Fruit fly (Drosophila melanogaster) whole organism, embryonic: ENCODE results near the gene orion.

Experiments
- Atf-2 ChIP-seq: fragments of 200-800 bp; sonication (Bioruptor generic); optimal IDR thresholded peaks from 2 replicates; lab custom pipeline; 2016; ENCODE audit warnings: missing biosample characterization, missing genetic modification characterization
- Bteb2 ChIP-seq: fragments of 200-800 bp; sonication (Bioruptor generic); optimal IDR thresholded peaks from 2 replicates; lab custom pipeline; 2016; ENCODE audit warnings: missing biosample characterization, missing genetic modification characterization
- CG10959 ChIP-seq: fragments of 200-800 bp; sonication (Bioruptor generic); IDR thresholded peaks from 2 replicates; pipeline ENCODE4 v1.3.6; 2022; ENCODE audit warnings: missing biosample characterization, missing genetic modification characterization
- CG11398 ChIP-seq: fragments of 200-800 bp; sonication (Bioruptor generic); optimal IDR thresholded peaks from 2 replicates; lab custom pipeline; 2016; ENCODE audit warnings: missing biosample characterization, missing genetic modification characterization
- CG1233 ChIP-seq: fragments of 200-800 bp; sonication (Bioruptor generic); optimal IDR thresholded peaks from 4 replicates; lab custom pipeline; 2018; ENCODE audit warnings: missing biosample characterization, mild to moderate bottlenecking, missing genetic modification characterization
- CG12942 ChIP-seq: fragments of 200-800 bp; sonication (Bioruptor generic); optimal IDR thresholded peaks from 3 replicates; lab custom pipeline; 2016; ENCODE audit warnings: missing biosample characterization, missing genetic modification characterization
- CG13424 ChIP-seq: fragments of 200-800 bp; sonication (Bioruptor generic); optimal IDR thresholded peaks from 2 replicates; lab custom pipeline; 2019; ENCODE audit warnings: missing biosample characterization, mild to moderate bottlenecking, missing genetic modification characterization, moderate library complexity
- CG13894 ChIP-seq: fragments of 200-800 bp; sonication (Bioruptor generic); optimal IDR thresholded peaks from 3 replicates; lab custom pipeline; 2018; ENCODE audit warnings: missing biosample characterization, mild to moderate bottlenecking, missing genetic modification characterization, moderate library complexity
- CG16815 ChIP-seq: fragments of 200-800 bp; sonication (Bioruptor generic); optimal IDR thresholded peaks from 3 replicates; lab custom pipeline; 2017; ENCODE audit warnings: missing biosample characterization, mild to moderate bottlenecking, missing genetic modification characterization
- CG2889 ChIP-seq: fragments of 200-800 bp; sonication (Bioruptor generic); IDR thresholded peaks from 3 replicates; pipeline ENCODE4 v1.3.6; 2022; ENCODE audit warnings: missing biosample characterization, missing genetic modification characterization
- CG30020 ChIP-seq: fragments of 200-800 bp; optimal IDR thresholded peaks from 2 replicates; lab custom pipeline; 2019; ENCODE audit warnings: missing biosample characterization, mild to moderate bottlenecking, missing genetic modification characterization, moderate library complexity
- CG3065 ChIP-seq: fragments of 200-800 bp; sonication (Bioruptor generic); optimal IDR thresholded peaks from 2 replicates; lab custom pipeline; 2016; ENCODE audit warnings: missing biosample characterization, missing genetic modification characterization
- CG31224 ChIP-seq: fragments of 200-800 bp; sonication (Bioruptor generic); IDR thresholded peaks from 2 replicates; pipeline ENCODE4 v1.3.6; 2022; ENCODE audit warnings: missing biosample characterization, missing genetic modification characterization
- CG3995 ChIP-seq: fragments of 200-800 bp; sonication (Bioruptor generic); optimal IDR thresholded peaks from 3 replicates; lab custom pipeline; 2016; ENCODE audit warnings: missing biosample characterization, missing genetic modification characterization
- CG4282 ChIP-seq: fragments of 200-800 bp; sonication (Bioruptor generic); optimal IDR thresholded peaks from 2 replicates; lab custom pipeline; 2016; ENCODE audit warnings: missing biosample characterization, missing genetic modification characterization
- CG4820 ChIP-seq: fragments of 200-800 bp; sonication (Bioruptor generic); optimal IDR thresholded peaks from 3 replicates; lab custom pipeline; 2016; ENCODE audit warnings: missing biosample characterization, missing genetic modification characterization
- CG9727 ChIP-seq: fragments of 200-800 bp; sonication (Bioruptor generic); optimal IDR thresholded peaks from 3 replicates; lab custom pipeline; 2017; ENCODE audit warnings: missing biosample characterization, mild to moderate bottlenecking, missing genetic modification characterization
- CTCF ChIP-seq: fragments of 200-800 bp; sonication (Bioruptor generic); optimal IDR thresholded peaks from 2 replicates; lab custom pipeline; 2017; ENCODE audit warnings: missing biosample characterization, mild to moderate bottlenecking, missing genetic modification characterization, moderate library complexity
- CoRest ChIP-seq: fragments of 200-800 bp; sonication (Bioruptor generic); optimal IDR thresholded peaks from 3 replicates; lab custom pipeline; 2018; ENCODE audit warnings: missing biosample characterization, mild to moderate bottlenecking, missing genetic modification characterization, moderate library complexity
- Dbx ChIP-seq: fragments of 200-800 bp; sonication (Bioruptor generic); IDR thresholded peaks from 3 replicates; pipeline ENCODE4 v1.3.6; 2022; ENCODE audit warnings: missing biosample characterization, missing genetic modification characterization
- Doc2 ChIP-seq: fragments of 200-800 bp; sonication (Bioruptor generic); IDR thresholded peaks from 2 replicates; pipeline ENCODE4 v1.3.6; 2022; ENCODE audit warnings: missing biosample characterization, missing genetic modification characterization
- HLH4C ChIP-seq: fragments of 200-800 bp; sonication (Bioruptor generic); IDR thresholded peaks from 3 replicates; pipeline ENCODE4 v1.3.6; 2022; ENCODE audit warnings: missing biosample characterization, missing genetic modification characterization; ENCODE audit not compliant: partially characterized antibody
- Jarid2 ChIP-seq: fragments of 200-800 bp; sonication (Bioruptor generic); optimal IDR thresholded peaks from 3 replicates; lab custom pipeline; 2017; ENCODE audit warnings: mild to moderate bottlenecking, missing biosample characterization, missing genetic modification reagents, missing genetic modification characterization
- Poxn ChIP-seq: fragments of 200-800 bp; sonication (Bioruptor generic); IDR thresholded peaks from 2 replicates; pipeline ENCODE4 v1.3.6; 2022; ENCODE audit warnings: missing biosample characterization, missing genetic modification characterization
- Ssrp ChIP-seq: fragments of 200-800 bp; sonication (Bioruptor generic); optimal IDR thresholded peaks from 2 replicates; lab custom pipeline; 2018; ENCODE audit warnings: missing biosample characterization, mild to moderate bottlenecking, missing genetic modification characterization, moderate library complexity
- TFAM ChIP-seq: fragments of 200-800 bp; sonication (Bioruptor generic); optimal IDR thresholded peaks from 2 replicates; lab custom pipeline; 2017; ENCODE audit warnings: missing biosample characterization, missing genetic modification characterization, inconsistent platforms
- Usf ChIP-seq: fragments of 200-800 bp; sonication (Bioruptor generic); optimal IDR thresholded peaks from 2 replicates; lab custom pipeline; 2017; ENCODE audit warnings: missing genotype, missing biosample characterization, missing genetic modification characterization
- Vsx1 ChIP-seq: fragments of 200-800 bp; sonication (Bioruptor generic); optimal IDR thresholded peaks from 2 replicates; lab custom pipeline; 2017; ENCODE audit warnings: missing biosample characterization, mild to moderate bottlenecking, missing genetic modification characterization, missing genetic modification reagents
- Xbp1 ChIP-seq: fragments of 200-800 bp; sonication (Bioruptor generic); optimal IDR thresholded peaks from 3 replicates; lab custom pipeline; 2016; ENCODE audit warnings: missing biosample characterization, mild to moderate bottlenecking, missing genetic modification characterization
- bbx ChIP-seq: fragments of 200-800 bp; sonication (Bioruptor generic); IDR thresholded peaks from 2 replicates; pipeline ENCODE4 v1.3.6; 2022; ENCODE audit warnings: missing biosample characterization, missing genetic modification characterization; ENCODE audit not compliant: partially characterized antibody
- btn ChIP-seq: fragments of 200-800 bp; sonication (Bioruptor generic); optimal IDR thresholded peaks from 2 replicates; lab custom pipeline; 2016; ENCODE audit warnings: missing biosample characterization, missing genetic modification characterization
- caup ChIP-seq: fragments of 200-800 bp; sonication (Bioruptor generic); optimal IDR thresholded peaks from 3 replicates; lab custom pipeline; 2017; ENCODE audit warnings: missing biosample characterization, mild to moderate bottlenecking, missing genetic modification characterization, moderate library complexity; ENCODE audit not compliant: severe bottlenecking
- ci ChIP-seq: fragments of 200-800 bp; sonication (Bioruptor generic); IDR thresholded peaks from 3 replicates; pipeline ENCODE4 v1.3.6; 2022; ENCODE audit warnings: missing biosample characterization, missing genetic modification characterization
- dm ChIP-seq: fragments of 200-800 bp; sonication (Bioruptor generic); optimal IDR thresholded peaks from 3 replicates; lab custom pipeline; 2016; ENCODE audit warnings: missing biosample characterization, missing genetic modification characterization
- fru ChIP-seq: fragments of >200 bp; optimal IDR thresholded peaks from 2 replicates; lab custom pipeline; 2017
- gcm2 ChIP-seq: fragments of 200-800 bp; sonication (Bioruptor generic); optimal IDR thresholded peaks from 2 replicates; lab custom pipeline; 2016; ENCODE audit warnings: missing biosample characterization, missing genetic modification characterization
- grn ChIP-seq: fragments of 200-800 bp; sonication (Bioruptor generic); optimal IDR thresholded peaks from 3 replicates; lab custom pipeline; 2017; ENCODE audit warnings: missing biosample characterization, missing genetic modification characterization
- gt ChIP-seq: fragments of 200-800 bp; sonication (Bioruptor generic); IDR thresholded peaks from 2 replicates; pipeline ENCODE4 v1.3.6; 2022; ENCODE audit warnings: missing biosample characterization, missing genetic modification characterization
- kni ChIP-seq: fragments of 200-800 bp; sonication (Bioruptor generic); optimal IDR thresholded peaks from 3 replicates; lab custom pipeline; 2017; ENCODE audit warnings: mild to moderate bottlenecking, missing biosample characterization, missing genetic modification reagents, missing genetic modification characterization
- nerfin-2 ChIP-seq: fragments of 200-800 bp; sonication (Bioruptor generic); IDR thresholded peaks from 2 replicates; pipeline ENCODE4 v1.3.6; 2022; ENCODE audit warnings: missing biosample characterization, missing genetic modification characterization; ENCODE audit not compliant: partially characterized antibody
- phol ChIP-seq: fragments of 200-800 bp; sonication (Bioruptor generic); optimal IDR thresholded peaks from 3 replicates; lab custom pipeline; 2018; ENCODE audit warnings: missing biosample characterization, mild to moderate bottlenecking, missing genetic modification characterization, moderate library complexity
- prd ChIP-seq, 3 experiments: fragments of >200 bp in 2 of 3; fragments of 200-800 bp in 1 of 3; sonication (Bioruptor generic) in 1 of 3; optimal IDR thresholded peaks in 2 of 3; IDR thresholded peaks in 1 of 3; 2 replicates in 2 of 3; 3 replicates in 1 of 3; pipeline versions ENCODE4 v1.3.6 to Lab custom; 2017 to 2022; ENCODE audit warnings: missing biosample characterization in 1 of 3, missing genetic modification characterization in 1 of 3
- pros ChIP-seq: fragments of 200-800 bp; sonication (Bioruptor generic); optimal IDR thresholded peaks from 3 replicates; lab custom pipeline; 2019; ENCODE audit warnings: missing biosample characterization, mild to moderate bottlenecking, missing genetic modification characterization, moderate library complexity
- rib ChIP-seq: fragments of 200-800 bp; sonication (Bioruptor generic); IDR thresholded peaks from 2 replicates; pipeline ENCODE4 v1.3.6; 2022; ENCODE audit warnings: missing biosample characterization, missing genetic modification characterization
- slbo ChIP-seq: fragments of 200-800 bp; sonication (Bioruptor generic); IDR thresholded peaks from 2 replicates; pipeline ENCODE4 v1.3.6; 2022; ENCODE audit warnings: missing biosample characterization, missing genetic modification characterization
- so ChIP-seq: fragments of 200-800 bp; sonication (Bioruptor generic); IDR thresholded peaks from 3 replicates; pipeline ENCODE4 v1.3.6; 2022; ENCODE audit warnings: missing biosample characterization, missing genetic modification characterization
- ssp ChIP-seq: fragments of 200-800 bp; sonication (Bioruptor generic); IDR thresholded peaks from 2 replicates; pipeline ENCODE4 v1.3.6; 2022; ENCODE audit warnings: missing biosample characterization, missing genetic modification characterization
- tx ChIP-seq: fragments of 200-800 bp; sonication (Bioruptor generic); optimal IDR thresholded peaks from 2 replicates; lab custom pipeline; 2016; ENCODE audit warnings: missing biosample characterization, missing genetic modification characterization
- usp ChIP-seq: fragments of >200 bp; optimal IDR thresholded peaks from 2 replicates; lab custom pipeline; 2017; ENCODE audit warnings: missing biosample characterization, missing genetic modification characterization

The orion gene

dm6 chrX:7901153-7902038, 45.3 kb downstream of the orion start, which contains the start of the genes RpS6 and bys (continued):
- TF ChIP-seq Poxn (GFP tag; lab: Robert Waterston, UW), result no peak
- no peak for TF ChIP-seq CG10959 (GFP tag; lab: Robert Waterston, UW)
- peak; percentile 57 for TF ChIP-seq CoRest
- peak; percentile 25; the same call in 1 of the 3 replicates for TF ChIP-seq Dbx
- TF ChIP-seq ci (GFP tag; lab: Robert Waterston, UW), result peak; percentile 89
- TF ChIP-seq gt (GFP tag; lab: Robert Waterston, UW), result no peak
- TF ChIP-seq Jarid2 (GFP tag; lab: Kevin White, UChicago), result peak; percentile 49
- peak; percentile 91 for TF ChIP-seq bbx (GFP tag; lab: Robert Waterston, UW)
- TF ChIP-seq usp (GFP tag; lab: Kevin White, UChicago), result no peak
- TF ChIP-seq CG16815, result peak; percentile 45
- peak; percentile 58 for TF ChIP-seq Bteb2 (GFP tag; lab: Kevin White, UChicago)
- 0 out of 2 replicates have a peak, but pooled peaks have one; percentile 19 for TF ChIP-seq ssp (GFP tag; lab: Robert Waterston, UW)
- no peak for TF ChIP-seq CG4282
- TF ChIP-seq kni (GFP tag; lab: Kevin White, UChicago), result peak; percentile 30
- no peak for TF ChIP-seq CTCF (GFP tag; lab: Kevin White, UChicago)
- peak; percentile 73 for TF ChIP-seq HLH4C (GFP tag; lab: Robert Waterston, UW)
- TF ChIP-seq CG13894 (tag; lab: Kevin White, UChicago), result peak; percentile 26
- peak; percentile 8 for TF ChIP-seq CG4820
- no peak for TF ChIP-seq CG11398 (GFP tag; lab: Kevin White, UChicago)
- TF ChIP-seq CG31224, result 0 out of 2 replicates have a peak, but pooled peaks have one; percentile 32
- TF ChIP-seq CG9727 (GFP tag; lab: Kevin White, UChicago), result peak; percentile 74
- peak; percentile 30; the same call in 1 of the 3 replicates for TF ChIP-seq so (GFP tag; lab: Robert Waterston, UW)
- no peak for TF ChIP-seq CG3065 (GFP tag; lab: Kevin White, UChicago)
- no peak for TF ChIP-seq Ssrp
- peak; percentile 11 for TF ChIP-seq CG13424 (tag; lab: Kevin White, UChicago)
- TF ChIP-seq CG2889 (GFP tag; lab: Robert Waterston, UW), result 0 out of 3 replicates have a peak, but pooled peaks have one; percentile 38
- peak; percentile 42 for TF ChIP-seq CG1233 (GFP tag; lab: Kevin White, UChicago)
- no peak for TF ChIP-seq TFAM
- TF ChIP-seq btn (GFP tag; lab: Kevin White, UChicago), result no peak
- TF ChIP-seq dm (GFP tag; lab: Kevin White, UChicago), result peak; percentile 92
- no peak for TF ChIP-seq gcm2 (GFP tag; lab: Kevin White, UChicago)
- TF ChIP-seq Xbp1 (GFP tag; lab: Kevin White, UChicago), result peak; percentile 54
- no peak for TF ChIP-seq Doc2
- TF ChIP-seq nerfin-2 (GFP tag; lab: Robert Waterston, UW), result peak; percentile 73
- TF ChIP-seq phol (tag; lab: Kevin White, UChicago), result peak; percentile 34
- TF ChIP-seq grn (GFP tag; lab: Kevin White, UChicago), result no peak
- TF ChIP-seq pros (GFP tag; lab: Kevin White, UChicago), result no peak
- peak; percentile 30 for TF ChIP-seq CG30020 (tag; lab: Kevin White, UChicago)
- TF ChIP-seq Usf (GFP tag; lab: Kevin White, UChicago), result no peak
- no peak for TF ChIP-seq Atf-2
- TF ChIP-seq Vsx1 (GFP tag; lab: Kevin White, UChicago), result no peak
- peak; percentile 69 for TF ChIP-seq caup (GFP tag; lab: Kevin White, UChicago)
- peak; percentile 81 for TF ChIP-seq slbo (GFP tag; lab: Robert Waterston, UW)
- no peak for TF ChIP-seq fru (lab: Kevin White, UChicago)
- peak; percentile 60; the same call in 1 of the 2 replicates for TF ChIP-seq rib (GFP tag; lab: Robert Waterston, UW)
- TF ChIP-seq CG12942, result peak; percentile 9
- TF ChIP-seq CG3995, result peak; percentile 22
- TF ChIP-seq tx (GFP tag; lab: Kevin White, UChicago), result no peak
- TF ChIP-seq prd (optimal IDR thresholded peaks at IDR 0.05; lab: Kevin White, UChicago), result no peak
- TF ChIP-seq prd (GFP tag; IDR thresholded peaks at IDR 0.05; lab: Robert Waterston, UW), result peak; percentile 41; the same call in 1 of the 3 replicates
